Fruit fly (Drosophila melanogaster) whole organism, pupa: ENCODE measurements around the gene TTLL3A.

Experiments
- CG10348 ChIP-seq: fragments of 200-800 bp; sonication (Bioruptor generic); IDR thresholded peaks from 2 replicates; pipeline ENCODE4 v1.3.6; 2022; ENCODE audit warnings: missing biosample characterization, missing genetic modification characterization
- CG13204 ChIP-seq: fragments of 200-800 bp; sonication (Bioruptor generic); optimal IDR thresholded peaks from 2 replicates; lab custom pipeline; 2018; ENCODE audit warnings: missing biosample characterization, mild to moderate bottlenecking, missing genetic modification characterization, moderate library complexity
- CG14655 ChIP-seq: fragments of 200-800 bp; sonication (Bioruptor generic); optimal IDR thresholded peaks from 3 replicates; lab custom pipeline; 2017; ENCODE audit warnings: mild to moderate bottlenecking, missing biosample characterization, missing genetic modification reagents, missing genetic modification characterization
- CG15710 ChIP-seq: fragments of 200-800 bp; sonication (Bioruptor generic); optimal IDR thresholded peaks from 2 replicates; lab custom pipeline; 2018; ENCODE audit warnings: missing biosample characterization, mild to moderate bottlenecking, missing genetic modification characterization, moderate library complexity
- CG17806 ChIP-seq: fragments of 200-800 bp; sonication (Bioruptor generic); optimal IDR thresholded peaks from 2 replicates; lab custom pipeline; 2018; ENCODE audit warnings: missing biosample characterization, mild to moderate bottlenecking, missing genetic modification characterization, moderate library complexity
- CG32121 ChIP-seq: fragments of 200-800 bp; sonication (Bioruptor generic); IDR thresholded peaks from 2 replicates; pipeline ENCODE4 v1.3.6; 2022; ENCODE audit warnings: missing biosample characterization, missing genetic modification characterization
- CG34367 ChIP-seq: fragments of 200-800 bp; sonication (Bioruptor generic); optimal IDR thresholded peaks from 2 replicates; lab custom pipeline; 2018; ENCODE audit warnings: missing biosample characterization, mild to moderate bottlenecking, missing genetic modification characterization
- CG4496 ChIP-seq: fragments of 200-800 bp; sonication (Bioruptor generic); IDR thresholded peaks from 3 replicates; pipeline ENCODE4 v1.3.6; 2022; ENCODE audit warnings: missing biosample characterization, missing genetic modification characterization
- CG8159 ChIP-seq: fragments of 200-800 bp; sonication (Bioruptor generic); optimal IDR thresholded peaks from 3 replicates; lab custom pipeline; 2018; ENCODE audit warnings: missing biosample characterization, mild to moderate bottlenecking, missing genetic modification characterization, moderate library complexity
- CG9948 ChIP-seq: fragments of 200-800 bp; sonication (Bioruptor generic); optimal IDR thresholded peaks from 2 replicates; lab custom pipeline; 2018; ENCODE audit warnings: missing biosample characterization, mild to moderate bottlenecking, missing genetic modification characterization, moderate library complexity
- D1 ChIP-seq: fragments of 200-800 bp; sonication (Bioruptor generic); optimal IDR thresholded peaks from 2 replicates; lab custom pipeline; 2018; ENCODE audit warnings: missing biosample characterization, mild to moderate bottlenecking, missing genetic modification characterization, moderate library complexity
- EcR ChIP-seq: fragments of 200-800 bp; sonication (Bioruptor generic); optimal IDR thresholded peaks from 3 replicates; lab custom pipeline; 2019; ENCODE audit warnings: missing biosample characterization, missing genetic modification characterization, mild to moderate bottlenecking, moderate library complexity, missing genetic modification reagents
- Ets98B ChIP-seq: fragments of 200-800 bp; sonication (Bioruptor generic); IDR thresholded peaks from 2 replicates; pipeline ENCODE4 v1.3.6; 2022; ENCODE audit warnings: missing biosample characterization, missing genetic modification characterization
- Pif1A ChIP-seq: fragments of 200-800 bp; sonication (Bioruptor generic); optimal IDR thresholded peaks from 3 replicates; lab custom pipeline; 2016; ENCODE audit warnings: missing biosample characterization, missing genetic modification characterization
- Pif1B ChIP-seq: fragments of 200-800 bp; sonication (Bioruptor generic); optimal IDR thresholded peaks from 3 replicates; lab custom pipeline; 2016; ENCODE audit warnings: missing biosample characterization, missing genetic modification characterization
- Snoo ChIP-seq: fragments of 200-800 bp; sonication (Bioruptor generic); optimal IDR thresholded peaks from 3 replicates; lab custom pipeline; 2017; ENCODE audit warnings: missing biosample characterization, mild to moderate bottlenecking, missing genetic modification characterization, inconsistent platforms
- fd96Ca ChIP-seq: fragments of 200-800 bp; sonication (Bioruptor generic); IDR thresholded peaks from 3 replicates; pipeline ENCODE4 v1.3.6; 2022; ENCODE audit warnings: missing biosample characterization, missing genetic modification characterization
- gl ChIP-seq: fragments of 200-800 bp; sonication (Bioruptor generic); optimal IDR thresholded peaks from 2 replicates; lab custom pipeline; 2018; ENCODE audit warnings: missing biosample characterization, mild to moderate bottlenecking, missing genetic modification characterization
- rn ChIP-seq: fragments of 200-800 bp; sonication (Bioruptor generic); IDR thresholded peaks from 2 replicates; pipeline ENCODE4 v1.3.6; 2022; ENCODE audit warnings: missing biosample characterization, missing genetic modification characterization

TTLL3A gene

DNA sequence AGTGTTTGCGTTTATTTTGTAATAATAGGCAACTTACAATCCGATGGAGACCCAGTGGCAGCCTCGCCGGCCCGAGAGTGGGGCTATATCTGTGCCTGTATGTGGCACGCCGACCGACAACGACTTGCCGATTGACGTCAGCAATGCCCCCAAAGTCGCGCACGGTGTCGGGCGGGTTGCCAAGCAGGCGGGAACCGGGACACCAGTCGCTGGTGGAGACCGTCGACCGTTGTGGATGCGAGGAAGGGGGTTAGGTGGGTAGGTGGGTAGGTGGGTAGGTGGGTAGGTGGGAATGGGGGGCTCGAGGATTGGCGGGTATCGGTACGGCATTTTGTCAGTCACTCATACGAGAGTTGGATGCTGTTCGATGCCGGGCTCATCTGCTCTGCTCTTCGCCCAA is 11.0 kb upstream of the TTLL3A start:
- TF ChIP-seq Ets98B (no peak), CG4496 (GFP tag; lab: Robert Waterston, UW) (0 out of 3 replicates have a peak, but pooled peaks have one; percentile 28), CG14655 (GFP tag; lab: Kevin White, UChicago) (no peak), CG15710 (tag; lab: Kevin White, UChicago) (no peak), Snoo (no peak), gl (no peak), rn (GFP tag; lab: Robert Waterston, UW) (0 out of 2 replicates have a peak, but pooled peaks have one; percentile 8), CG32121 (peak; percentile 63; the same call in 1 of the 2 replicates), Pif1A (no peak), Pif1B (GFP tag; lab: Kevin White, UChicago) (no peak)

DNA sequence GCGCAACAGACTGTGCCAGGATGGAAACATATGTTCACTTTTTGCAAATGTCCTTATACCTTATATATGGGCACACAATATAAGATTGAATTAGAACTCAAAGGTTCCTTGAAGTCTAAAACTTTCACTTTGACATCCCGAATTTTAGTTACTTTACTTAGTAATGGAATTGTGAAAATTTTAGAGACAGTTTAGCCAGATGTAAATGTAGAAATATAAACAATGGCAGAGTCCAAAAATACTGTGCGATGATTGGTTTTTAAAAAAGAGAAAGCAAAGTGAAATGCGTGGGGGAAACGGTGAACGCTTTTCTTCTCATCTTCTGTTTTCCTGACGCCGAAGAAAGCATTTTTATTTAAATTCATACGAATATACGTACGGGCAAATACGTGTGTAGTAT is 7.8 kb upstream of the TTLL3A start, which contains the start of gene CG44271:
Gene CG44271 (minus strand): TSS at position 101 of the 400 bp plus-strand sequence.
- TF ChIP-seq CG34367 (tag; lab: Kevin White, UChicago) (no peak), EcR (GFP tag; lab: Kevin White, UChicago) (no peak), CG4496 (GFP tag; lab: Robert Waterston, UW) (no peak), CG9948 (no peak), gl (no peak), CG10348 (GFP tag; lab: Robert Waterston, UW) (no peak), CG15710 (tag; lab: Kevin White, UChicago) (no peak), Pif1B (GFP tag; lab: Kevin White, UChicago) (no peak)

DNA sequence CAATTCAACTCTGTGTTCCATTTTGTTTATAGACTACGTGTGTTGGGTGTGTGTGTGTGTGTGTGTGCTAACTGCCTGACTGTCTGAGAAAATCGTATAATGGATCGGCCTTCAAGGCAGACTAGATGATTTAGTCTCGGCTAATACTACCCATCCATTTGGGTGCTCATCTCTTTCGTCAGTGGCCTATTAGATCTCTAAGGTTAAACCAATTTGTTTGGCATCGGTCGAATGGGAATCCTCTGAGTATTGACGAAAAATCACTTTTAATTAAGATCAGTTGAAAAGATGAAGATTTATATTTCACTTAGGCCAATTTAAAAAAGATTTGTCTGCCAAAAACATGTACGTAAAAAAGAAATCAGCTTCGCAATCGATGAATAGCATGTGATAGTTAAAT is 5.5 kb upstream of the TTLL3A start, which contains the start of gene CG31910:
Gene CG31910 (minus strand): TSS at position 101 of the 400 bp plus-strand sequence.
- TF ChIP-seq CG14655 (GFP tag; lab: Kevin White, UChicago) (no peak), CG13204 (GFP tag; lab: Kevin White, UChicago) (no peak), CG8159 (no peak), Pif1A (no peak), CG15710 (tag; lab: Kevin White, UChicago) (no peak), rn (GFP tag; lab: Robert Waterston, UW) (no peak), CG9948 (no peak), Ets98B (no peak), gl (no peak), CG17806 (tag; lab: Kevin White, UChicago) (no peak), Snoo (no peak)

DNA sequence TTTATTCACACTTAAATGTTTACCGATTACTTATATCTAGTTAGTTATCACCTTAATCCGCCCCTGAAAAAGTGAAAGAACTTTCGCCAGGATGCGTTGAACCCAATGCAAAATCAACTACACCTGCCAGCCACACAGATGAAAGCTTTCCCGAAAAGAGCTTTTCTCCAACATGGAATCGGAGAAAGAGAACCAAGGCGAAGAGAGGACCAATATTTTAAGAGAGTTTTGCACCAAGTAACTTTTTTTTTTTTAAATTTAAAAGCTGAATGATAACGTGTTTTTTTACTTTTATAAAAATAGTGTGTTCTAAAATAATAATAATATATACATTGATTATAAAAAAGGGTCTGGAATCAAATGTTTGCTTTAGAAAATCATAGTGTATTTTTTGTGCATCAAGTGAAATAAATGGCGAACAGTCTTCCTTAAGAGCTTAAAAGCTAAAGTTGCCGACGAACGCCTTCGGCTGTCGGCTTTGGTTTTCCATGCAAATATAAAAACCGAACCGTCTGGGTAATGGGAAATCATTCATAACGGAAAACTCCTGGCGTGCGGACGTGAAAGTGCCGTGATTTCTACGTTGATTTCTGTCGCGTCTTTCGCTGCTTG is 2.1 kb upstream of the TTLL3A start, which contains the start of gene meng:
Gene meng (plus strand): TSS at position 523 of the 612 bp plus-strand sequence.
- TF ChIP-seq CG15710 (tag; lab: Kevin White, UChicago) (no peak), CG32121 (peak; percentile 18; the same call in 1 of the 2 replicates), CG4496 (GFP tag; lab: Robert Waterston, UW) (no peak), Pif1B (GFP tag; lab: Kevin White, UChicago) (no peak), fd96Ca (GFP tag; lab: Robert Waterston, UW) (no peak)
- TF ChIP-seq, all 21 proteins: peak for 1

DNA sequence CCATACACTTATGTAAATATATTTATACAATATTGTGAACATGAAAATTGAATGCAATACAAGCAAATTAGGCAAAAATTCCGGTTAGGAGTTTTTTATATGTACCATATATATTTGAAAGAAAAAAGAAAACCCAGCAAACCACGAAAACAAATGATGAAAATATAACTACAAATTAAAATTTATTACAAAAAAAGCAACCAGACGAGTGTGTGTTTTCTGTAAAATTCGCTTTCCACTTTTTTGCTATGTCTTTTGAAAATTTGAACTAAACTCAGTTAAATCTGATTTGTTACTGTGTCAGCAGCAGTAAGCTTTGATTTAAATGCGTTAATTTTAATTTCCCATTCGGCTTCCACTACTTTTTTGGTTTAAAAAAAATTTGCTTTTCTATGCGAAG is 7.4 kb downstream of the TTLL3A start, which contains the start of gene TTLL3B:
Gene TTLL3B (plus strand): TSS at position 301 of the 400 bp plus-strand sequence.
- no peak for TF ChIP-seq EcR (GFP tag; lab: Kevin White, UChicago)
- TF ChIP-seq CG8159 = no peak
- TF ChIP-seq Pif1B (GFP tag; lab: Kevin White, UChicago) = no peak
- no peak for TF ChIP-seq gl

DNA sequence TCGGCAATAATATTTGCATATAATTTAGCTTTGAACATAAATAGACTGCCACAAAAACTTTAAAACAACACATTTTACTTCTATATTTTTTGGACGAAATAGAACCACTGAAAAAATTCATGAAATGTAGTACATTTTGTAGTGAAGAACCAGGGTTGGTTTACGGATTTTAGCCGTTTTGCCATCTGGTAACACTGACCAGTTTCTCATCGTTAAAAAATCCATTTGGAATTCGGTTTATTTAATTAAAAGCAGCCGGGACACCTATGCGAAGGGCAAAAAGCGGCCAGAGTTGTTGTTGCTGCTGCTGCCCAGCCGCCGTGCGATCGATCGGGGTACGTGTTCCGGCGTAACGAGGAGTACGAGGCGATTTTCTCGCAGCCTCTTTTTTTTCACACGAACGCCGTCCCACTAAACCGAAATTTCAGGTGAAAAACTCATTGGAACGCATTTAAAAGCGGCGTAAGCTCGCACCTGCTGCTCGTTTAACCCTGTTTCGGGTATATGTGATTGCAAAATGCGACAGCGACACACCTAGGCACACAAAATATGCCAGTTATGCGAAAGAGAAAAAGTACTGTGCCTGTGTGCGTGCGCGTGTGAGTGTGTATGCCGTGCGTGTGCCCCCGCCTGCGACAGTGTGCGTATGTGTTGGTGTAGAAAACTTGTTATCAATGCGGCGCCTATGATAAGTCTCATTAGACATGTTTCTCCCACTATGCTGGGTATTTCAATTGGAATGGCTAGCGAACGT is 16.1 kb downstream of the TTLL3A start, which contains the start of gene Liprin-alpha:
Gene Liprin-alpha (plus strand): TSS at position 154 of the 754 bp plus-strand sequence.
- TF ChIP-seq CG32121 (no peak), gl (no peak), Pif1B (GFP tag; lab: Kevin White, UChicago) (no peak), fd96Ca (GFP tag; lab: Robert Waterston, UW) (peak; percentile 43; the same call in 1 of the 3 replicates), D1 (tag; lab: Kevin White, UChicago) (no peak)
- TF ChIP-seq, all 21 proteins: peak for 1

DNA sequence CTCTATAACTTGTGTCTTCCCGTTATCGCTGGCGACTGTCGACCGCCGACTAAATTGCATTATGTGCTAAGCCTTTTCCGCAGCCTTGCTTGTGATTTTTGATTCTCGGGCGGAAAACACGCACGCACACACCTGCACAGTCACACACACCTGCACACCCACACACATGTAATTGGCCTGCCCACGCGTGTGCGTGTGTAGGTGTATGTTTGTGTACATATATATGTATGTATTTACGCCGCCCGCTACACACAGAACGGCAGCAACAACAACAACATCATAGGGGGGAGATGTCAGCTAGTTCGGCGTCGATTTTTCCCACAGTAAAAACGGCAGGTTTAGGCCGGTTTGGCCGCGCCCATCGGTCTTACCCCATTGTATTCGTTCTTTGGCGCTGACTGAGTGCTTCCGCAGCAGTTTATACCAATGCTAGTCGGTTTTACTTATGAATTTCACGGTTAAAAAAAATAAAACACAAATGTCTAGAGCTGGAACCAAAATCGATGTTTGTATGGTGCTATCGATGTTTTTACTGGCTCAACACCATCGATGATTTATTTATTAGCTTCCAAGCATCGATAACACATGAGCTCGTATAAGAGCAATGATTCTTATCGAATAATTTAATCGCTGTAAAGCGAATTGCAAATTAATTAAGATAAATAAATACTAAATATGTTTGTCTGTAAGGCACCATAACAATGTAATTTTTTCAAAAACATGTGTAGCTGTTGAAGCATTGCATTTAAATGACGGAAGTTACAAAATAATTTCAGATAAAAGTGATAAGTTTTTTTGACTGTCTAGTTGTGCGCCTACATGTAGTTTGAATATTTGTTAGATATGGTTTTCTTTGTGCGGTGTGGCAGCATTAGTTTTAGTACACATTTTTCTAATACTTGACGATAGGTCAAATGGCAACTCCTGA is 16.9 kb downstream of the TTLL3A start, which contains the start of gene homer:
Gene homer (minus strand): TSS at position 538 of the 928 bp plus-strand sequence.
- TF ChIP-seq CG13204 (GFP tag; lab: Kevin White, UChicago) (no peak), D1 (tag; lab: Kevin White, UChicago) (no peak), CG15710 (tag; lab: Kevin White, UChicago) (peak; percentile 10), CG14655 (GFP tag; lab: Kevin White, UChicago) (no peak), Snoo (no peak), CG4496 (GFP tag; lab: Robert Waterston, UW) (peak; percentile 49; the same call in 1 of the 3 replicates), EcR (GFP tag; lab: Kevin White, UChicago) (peak; percentile 9), CG17806 (tag; lab: Kevin White, UChicago) (no peak), CG32121 (peak; percentile 14; the same call in 1 of the 2 replicates)
